Fruit fly (Drosophila melanogaster) Kc167 (cell line): ENCODE measurements around the gene S6KL.

Source experiments
- Myc ChIP-seq: fragments of >200 bp; optimal IDR thresholded peaks from 2 replicates; lab custom pipeline; 2017; ENCODE audit warnings: missing external identifiers
- psq ChIP-seq: fragments of >200 bp; optimal IDR thresholded peaks from 2 replicates; lab custom pipeline; 2017; ENCODE audit warnings: missing external identifiers
- ttk ChIP-seq: sonication (Bioruptor generic); optimal IDR thresholded peaks from 2 replicates; lab custom pipeline; 2017; ENCODE audit warnings: missing external identifiers

dm6 chrX:18835500-18835899 is 47.2 kb downstream of the S6KL start:
- TF ChIP-seq Myc (lab: Kevin White, UChicago) = no peak
- TF ChIP-seq ttk = no peak
- TF ChIP-seq psq (lab: Kevin White, UChicago) = no peak
